Worm (Caenorhabditis elegans) whole organism, dauer: ENCODE measurements around the gene lgc-36.

Experiments used
- unc-62 ChIP-seq: sonication (generic microtip); optimal IDR thresholded peaks from 2 replicates; lab custom pipeline; 2017; ENCODE audit warnings: missing biosample characterization, missing genetic modification reagents, missing genetic modification characterization

lgc-36 gene

ce11 chrV:11231177-11231576 lies 27.6 kb downstream of the lgc-36 start:
- no peak for TF ChIP-seq unc-62 (GFP tag; lab: Kevin White, UChicago)

DNA sequence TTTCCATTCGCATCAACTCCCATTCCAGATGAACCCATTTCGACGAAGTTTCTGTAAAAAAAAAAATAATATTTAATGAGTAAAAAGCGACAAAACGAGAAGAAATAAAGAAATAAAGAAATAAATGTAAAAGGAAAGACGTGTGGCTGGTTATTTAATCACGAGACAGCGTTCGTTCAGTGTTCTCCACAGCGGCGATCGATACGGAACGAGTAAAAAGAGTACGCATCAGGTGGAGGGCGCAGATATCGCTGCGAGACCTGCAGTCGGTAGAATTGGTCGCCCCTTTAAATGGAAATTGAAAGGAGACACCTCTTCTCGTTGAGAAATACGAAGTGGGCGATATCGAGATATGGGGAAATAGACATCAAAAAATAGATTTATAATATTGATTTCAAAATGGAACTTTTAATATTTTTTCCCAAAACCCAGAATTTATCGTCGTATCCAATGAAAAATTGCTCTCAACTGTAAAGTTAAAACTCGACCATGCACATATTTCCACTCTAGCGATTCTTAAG lies 30.1 kb downstream of the lgc-36 start, which contains the start of gene pqn-70:
Gene pqn-70 (minus strand): TSS at position 51 of the 521 bp plus-strand sequence.
- TF ChIP-seq unc-62 (GFP tag; lab: Kevin White, UChicago): no peak

DNA sequence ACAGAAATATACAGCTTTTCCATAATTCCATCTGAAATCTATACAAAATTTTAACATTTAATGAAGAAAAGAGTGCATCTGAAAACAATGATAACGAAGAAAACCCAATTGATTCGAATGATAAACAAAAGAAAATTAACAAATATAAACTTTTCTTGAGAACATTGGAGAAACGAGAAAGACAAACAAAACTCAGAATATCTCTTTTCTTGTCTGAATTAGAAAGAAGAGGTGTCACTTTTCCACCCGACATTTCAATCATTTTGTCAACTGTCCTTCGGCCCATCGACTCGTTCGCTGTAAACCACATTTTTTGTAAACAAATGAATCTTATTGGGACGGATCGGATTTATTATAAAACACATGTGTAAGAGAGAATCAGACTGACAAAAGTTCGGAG lies 32.8 kb downstream of the lgc-36 start, which contains the start of gene bgal-1:
Gene bgal-1 (minus strand): TSS at position 38 of the 400 bp plus-strand sequence.
- no peak for TF ChIP-seq unc-62 (GFP tag; lab: Kevin White, UChicago)

ce11 chrV:11223698-11224097 lies 35.1 kb downstream of the lgc-36 start:
- TF ChIP-seq unc-62 (GFP tag; lab: Kevin White, UChicago): no peak

DNA sequence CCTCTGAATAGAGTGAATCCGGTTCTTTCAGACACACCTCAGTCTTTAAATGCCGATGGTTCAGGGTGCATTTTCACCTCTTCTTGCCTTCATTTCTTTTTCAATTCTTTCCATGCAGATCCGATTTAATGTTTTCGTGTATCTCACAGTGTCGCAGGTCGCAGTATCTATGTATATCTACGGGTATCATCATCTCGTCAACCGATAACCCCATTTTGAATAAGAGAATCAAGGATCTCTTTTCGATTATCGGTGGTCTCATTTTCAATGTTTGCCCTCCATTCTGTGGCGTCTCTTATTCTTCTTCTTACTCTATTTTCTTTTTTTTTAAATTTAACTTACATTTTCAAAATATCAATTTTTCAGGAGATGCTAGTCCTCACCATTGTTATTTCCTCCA lies 37.9 kb downstream of the lgc-36 start, which contains the start of gene T19B10.2:
Gene T19B10.2 (plus strand): TSS at position 367 of the 400 bp plus-strand sequence.
- TF ChIP-seq unc-62 (GFP tag; lab: Kevin White, UChicago): no peak

DNA sequence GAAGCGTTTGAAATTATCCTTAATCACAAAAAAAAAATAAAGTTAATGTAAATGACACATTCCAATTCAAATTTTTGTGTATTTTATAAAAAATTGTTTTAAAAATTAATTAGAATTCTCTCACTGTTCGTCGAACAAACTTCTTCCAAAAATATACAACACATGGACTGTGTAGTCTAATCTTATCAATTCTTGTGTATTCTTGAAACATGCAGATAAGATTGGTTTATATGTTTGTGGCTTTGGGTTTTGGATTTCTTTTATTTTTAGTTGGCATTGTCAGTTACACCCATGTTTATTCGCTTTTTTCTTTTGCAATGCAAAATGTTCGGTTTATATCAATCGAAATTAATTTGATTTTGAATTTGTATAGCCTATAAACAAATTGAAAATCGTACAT lies 38.4 kb downstream of the lgc-36 start:
- no peak for TF ChIP-seq unc-62 (GFP tag; lab: Kevin White, UChicago)

DNA sequence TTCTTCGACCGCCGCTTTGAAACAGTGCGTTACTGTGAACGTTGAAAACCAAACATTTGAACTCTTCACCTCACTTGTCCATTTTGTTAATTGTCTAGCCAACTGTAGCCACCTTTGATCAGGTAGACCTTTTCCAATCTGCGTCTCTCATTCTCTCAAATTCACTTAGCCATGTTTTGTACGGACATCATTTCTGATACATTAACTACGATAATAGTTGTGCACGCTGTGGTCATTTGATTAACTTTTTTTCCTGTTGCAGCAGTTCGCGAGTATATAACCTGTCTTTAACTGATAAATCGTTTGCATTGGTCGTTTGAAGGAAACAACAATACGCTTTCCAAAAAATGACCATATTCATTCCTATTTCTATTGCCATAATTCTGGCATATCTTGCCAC lies 41.4 kb downstream of the lgc-36 start, which contains the start of gene cyp-29A2:
Gene cyp-29A2 (plus strand): TSS at position 190 of the 400 bp plus-strand sequence.
- TF ChIP-seq unc-62 (GFP tag; lab: Kevin White, UChicago): no peak

ce11 chrV:11216137-11216536 lies 42.7 kb downstream of the lgc-36 start:
- no peak for TF ChIP-seq unc-62 (GFP tag; lab: Kevin White, UChicago)

DNA sequence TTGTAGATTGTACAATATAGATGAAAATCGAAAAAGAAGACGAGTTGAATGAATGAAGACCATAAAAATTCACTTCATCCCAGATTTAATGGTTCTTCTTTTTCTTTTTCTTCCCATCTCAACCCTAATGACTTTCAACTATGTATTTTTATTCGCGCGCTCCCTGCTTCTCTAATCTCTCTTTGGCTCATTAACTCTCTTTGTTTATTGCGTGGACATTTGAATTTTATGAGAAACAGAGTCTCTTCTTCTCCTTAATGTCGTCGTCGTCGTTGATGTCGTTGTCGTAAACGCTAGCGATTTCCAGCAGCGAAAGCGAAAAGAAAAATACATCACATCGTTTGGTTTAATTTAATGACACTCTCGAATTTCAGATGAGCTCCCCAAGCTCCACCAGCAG lies 44.2 kb downstream of the lgc-36 start:
- no peak for TF ChIP-seq unc-62 (GFP tag; lab: Kevin White, UChicago)

ce11 chrV:11211323-11211722 lies 47.5 kb downstream of the lgc-36 start:
- no peak for TF ChIP-seq unc-62 (GFP tag; lab: Kevin White, UChicago)

ce11 chrV:11209452-11210188 lies 49.2 kb downstream of the lgc-36 start:
- TF ChIP-seq unc-62 (GFP tag; lab: Kevin White, UChicago): no peak
